Fruit fly (Drosophila melanogaster) whole organism, adult: Measurements from ENCODE around the gene NSD.
A peak's percentile ranks its signal among the peaks of the same experiment; 100 is the strongest.

Source experiments
- CG11617 ChIP-seq: fragments of 200-800 bp; sonication (Bioruptor generic); optimal IDR thresholded peaks from 2 replicates; lab custom pipeline; 2017; ENCODE audit warnings: mild to moderate bottlenecking, missing biosample characterization, missing genetic modification reagents, missing genetic modification characterization
- CG12768 ChIP-seq: fragments of 200-800 bp; sonication (Bioruptor generic); optimal IDR thresholded peaks from 2 replicates; lab custom pipeline; 2017; ENCODE audit warnings: missing biosample characterization, missing genetic modification characterization, mild to moderate bottlenecking, moderate library complexity, missing genetic modification reagents
- CG14711 ChIP-seq: fragments of 200-800 bp; sonication (Bioruptor generic); optimal IDR thresholded peaks from 2 replicates; lab custom pipeline; 2018; ENCODE audit warnings: missing biosample characterization, mild to moderate bottlenecking, missing genetic modification characterization, moderate library complexity
- CG1620 ChIP-seq: fragments of 200-800 bp; sonication (Bioruptor generic); optimal IDR thresholded peaks from 2 replicates; lab custom pipeline; 2016; ENCODE audit warnings: missing biosample characterization, missing genetic modification characterization
- CG33017 ChIP-seq: fragments of 200-800 bp; sonication (Bioruptor generic); optimal IDR thresholded peaks from 2 replicates; lab custom pipeline; 2018; ENCODE audit warnings: missing biosample characterization, mild to moderate bottlenecking, missing genetic modification characterization, moderate library complexity
- CG5204 ChIP-seq: fragments of 200-800 bp; sonication (Bioruptor generic); optimal IDR thresholded peaks from 2 replicates; lab custom pipeline; 2016; ENCODE audit warnings: missing biosample characterization, missing genetic modification characterization
- CG7045 ChIP-seq: fragments of 200-800 bp; sonication (Bioruptor generic); optimal IDR thresholded peaks from 2 replicates; lab custom pipeline; 2017; ENCODE audit warnings: missing biosample characterization, mild to moderate bottlenecking, missing genetic modification characterization
- CG7101 ChIP-seq: fragments of 200-800 bp; sonication (Bioruptor generic); optimal IDR thresholded peaks from 2 replicates; lab custom pipeline; 2018; ENCODE audit warnings: missing biosample characterization, mild to moderate bottlenecking, missing genetic modification characterization, moderate library complexity
- Clk ChIP-seq: fragments of 200-800 bp; sonication (Bioruptor generic); optimal IDR thresholded peaks from 2 replicates; lab custom pipeline; 2017; ENCODE audit warnings: missing biosample characterization, missing genetic modification characterization
- Crg-1 ChIP-seq: fragments of 200-800 bp; sonication (Bioruptor generic); optimal IDR thresholded peaks from 2 replicates; lab custom pipeline; 2016; ENCODE audit warnings: missing biosample characterization, missing genetic modification characterization
- Hr96 ChIP-seq: fragments of 200-800 bp; sonication (Bioruptor generic); optimal IDR thresholded peaks from 2 replicates; lab custom pipeline; 2016; ENCODE audit warnings: missing biosample characterization, missing genetic modification characterization
- Mnt ChIP-seq: fragments of 200-800 bp; sonication (Bioruptor generic); optimal IDR thresholded peaks from 2 replicates; lab custom pipeline; 2016; ENCODE audit warnings: missing biosample characterization, mild to moderate bottlenecking, missing genetic modification characterization
- bab1 ChIP-seq: fragments of 200-800 bp; sonication (Bioruptor generic); optimal IDR thresholded peaks from 3 replicates; lab custom pipeline; 2019; ENCODE audit warnings: missing biosample characterization, mild to moderate bottlenecking, missing genetic modification characterization, moderate library complexity
- cic ChIP-seq: fragments of 200-800 bp; sonication (Bioruptor generic); optimal IDR thresholded peaks from 2 replicates; lab custom pipeline; 2017; ENCODE audit warnings: missing biosample characterization, mild to moderate bottlenecking, missing genetic modification characterization, moderate library complexity
- cnc ChIP-seq, 2 experiments: fragments of >200 bp; optimal IDR thresholded peaks; 2 replicates each; lab custom pipeline; 2017
- kay ChIP-seq: fragments of 200-800 bp; sonication (Bioruptor generic); peaks from one replicate; lab custom pipeline; 2016; ENCODE audit warnings: missing biosample characterization, missing genetic modification characterization, borderline replicate concordance
- ovo ChIP-seq: fragments of 200-800 bp; sonication (Bioruptor generic); optimal IDR thresholded peaks from 2 replicates; lab custom pipeline; 2016; ENCODE audit warnings: missing biosample characterization, missing genetic modification characterization
- pad ChIP-seq: fragments of 200-800 bp; sonication (Bioruptor generic); optimal IDR thresholded peaks from 3 replicates; lab custom pipeline; 2017; ENCODE audit warnings: missing biosample characterization, missing genetic modification characterization, mild to moderate bottlenecking, moderate library complexity, missing genetic modification reagents
- tj ChIP-seq: fragments of 200-800 bp; sonication (Bioruptor generic); optimal IDR thresholded peaks from 3 replicates; lab custom pipeline; 2017; ENCODE audit warnings: missing biosample characterization, mild to moderate bottlenecking, missing genetic modification characterization, moderate library complexity
- toe ChIP-seq: fragments of 200-800 bp; sonication (Bioruptor generic); optimal IDR thresholded peaks from 2 replicates; lab custom pipeline; 2016; ENCODE audit warnings: missing biosample characterization, missing genetic modification characterization

NSD gene

dm6 chr3R:27922673-27923175 is 14.9 kb downstream of the NSD start, which contains the start of gene RpL4:
RpL4 (plus strand) TSS chr3R:27922821.
- TF ChIP-seq bab1 (GFP tag; lab: Kevin White, UChicago) (peak; percentile 64), cic (GFP tag; lab: Kevin White, UChicago) (peak; percentile 72), Mnt (GFP tag; lab: Kevin White, UChicago) (peak; percentile 93), CG7045 (peak; percentile 89), CG5204 (peak; percentile 84), Clk (GFP tag; lab: Kevin White, UChicago) (peak; percentile 46), CG1620 (peak; percentile 91), Hr96 (GFP tag; lab: Kevin White, UChicago) (peak; percentile 91), pad (peak; percentile 75), CG7101 (peak; percentile 92), CG12768 (peak; percentile 85), ovo (GFP tag; lab: Kevin White, UChicago) (peak; percentile 83), cnc (optimal IDR thresholded peaks at IDR 0.05; lab: Kevin White, UChicago) (no peak), kay (GFP tag; lab: Kevin White, UChicago) (no peak), CG14711 (peak; percentile 59), CG33017 (tag; lab: Kevin White, UChicago) (peak; percentile 84), tj (GFP tag; lab: Kevin White, UChicago) (peak; percentile 80), toe (GFP tag; lab: Kevin White, UChicago) (peak; percentile 82), CG11617 (peak; percentile 95), Crg-1 (GFP tag; lab: Kevin White, UChicago) (peak; percentile 92)

dm6 chr3R:27921982-27922672 is 15.5 kb downstream of the NSD start, which contains the start of gene BCAS2:
BCAS2 (minus strand) TSS chr3R:27922356.
- no peak for TF ChIP-seq CG5204
- TF ChIP-seq toe (GFP tag; lab: Kevin White, UChicago), result no peak
- no peak for TF ChIP-seq CG7045
- TF ChIP-seq Hr96 (GFP tag; lab: Kevin White, UChicago), result no peak
- no peak for TF ChIP-seq CG33017 (tag; lab: Kevin White, UChicago)
- TF ChIP-seq Clk (GFP tag; lab: Kevin White, UChicago), result no peak
- TF ChIP-seq CG11617, result no peak
- TF ChIP-seq tj (GFP tag; lab: Kevin White, UChicago), result no peak
- no peak for TF ChIP-seq Mnt (GFP tag; lab: Kevin White, UChicago)
- no peak for TF ChIP-seq bab1 (GFP tag; lab: Kevin White, UChicago)

- TF ChIP-seq cnc (optimal IDR thresholded peaks at IDR 0.05; lab: Kevin White, UChicago) (no peak), tj (GFP tag; lab: Kevin White, UChicago) (no peak), CG7101 (no peak), Hr96 (GFP tag; lab: Kevin White, UChicago) (no peak), kay (GFP tag; lab: Kevin White, UChicago) (no peak), CG7045 (no peak), cic (GFP tag; lab: Kevin White, UChicago) (no peak), CG5204 (no peak), CG1620 (no peak), ovo (GFP tag; lab: Kevin White, UChicago) (no peak), toe (GFP tag; lab: Kevin White, UChicago) (no peak)
Observed at dm6 chr3R:27920883-27921282, 16.8 kb downstream of the NSD start, which contains the start of gene CG12259. CG12259 (minus strand) TSS chr3R:27921089.

dm6 chr3R:27919385-27919789 is 18.3 kb downstream of the NSD start, which contains the start of gene Boh1:
Boh1 (minus strand) TSS chr3R:27919460.
- TF ChIP-seq CG12768, result peak; percentile 13
- no peak for TF ChIP-seq tj (GFP tag; lab: Kevin White, UChicago)
- TF ChIP-seq CG5204, result no peak
- no peak for TF ChIP-seq kay (GFP tag; lab: Kevin White, UChicago)
- TF ChIP-seq bab1 (GFP tag; lab: Kevin White, UChicago), result peak; percentile 61
- TF ChIP-seq Hr96 (GFP tag; lab: Kevin White, UChicago), result no peak
- TF ChIP-seq CG14711, result peak; percentile 46
- no peak for TF ChIP-seq ovo (GFP tag; lab: Kevin White, UChicago)
- peak; percentile 36 for TF ChIP-seq CG7101
- TF ChIP-seq Mnt (GFP tag; lab: Kevin White, UChicago), result peak; percentile 8
- peak; percentile 28 for TF ChIP-seq CG33017 (tag; lab: Kevin White, UChicago)
- TF ChIP-seq toe (GFP tag; lab: Kevin White, UChicago), result no peak
- TF ChIP-seq pad, result no peak
- no peak for TF ChIP-seq cic (GFP tag; lab: Kevin White, UChicago)
- no peak for TF ChIP-seq cnc (optimal IDR thresholded peaks at IDR 0.05; lab: Kevin White, UChicago)
- TF ChIP-seq CG11617, result peak; percentile 58
- no peak for TF ChIP-seq CG7045
- TF ChIP-seq Crg-1 (GFP tag; lab: Kevin White, UChicago), result no peak
- TF ChIP-seq Clk (GFP tag; lab: Kevin White, UChicago), result no peak
- no peak for TF ChIP-seq CG1620

dm6 chr3R:27916355-27917019 is 21.2 kb downstream of the NSD start, which contains the start of the genes CG5003 and mRpS22:
CG5003 (minus strand) TSS chr3R:27916516.
mRpS22 (plus strand) TSS chr3R:27916908.
- TF ChIP-seq CG1620 (peak; percentile 76), CG14711 (peak; percentile 44), tj (GFP tag; lab: Kevin White, UChicago) (peak; percentile 52), bab1 (GFP tag; lab: Kevin White, UChicago) (no peak), CG33017 (tag; lab: Kevin White, UChicago) (peak; percentile 45), cnc (optimal IDR thresholded peaks at IDR 0.05; lab: Kevin White, UChicago) (no peak), kay (GFP tag; lab: Kevin White, UChicago) (no peak), Crg-1 (GFP tag; lab: Kevin White, UChicago) (peak; percentile 68), CG5204 (no peak), ovo (GFP tag; lab: Kevin White, UChicago) (peak; percentile 45), pad (peak; percentile 64), toe (GFP tag; lab: Kevin White, UChicago) (peak; percentile 77), Mnt (GFP tag; lab: Kevin White, UChicago) (peak; percentile 37), CG12768 (peak; percentile 70), Clk (GFP tag; lab: Kevin White, UChicago) (peak; percentile 51), CG11617 (peak; percentile 78), Hr96 (GFP tag; lab: Kevin White, UChicago) (peak; percentile 28), CG7045 (peak; percentile 68), CG7101 (peak; percentile 65), cic (GFP tag; lab: Kevin White, UChicago) (no peak)
